Fruit fly (Drosophila melanogaster): ENCODE data around the gene Ibf2.

Gene Ibf2

DNA sequence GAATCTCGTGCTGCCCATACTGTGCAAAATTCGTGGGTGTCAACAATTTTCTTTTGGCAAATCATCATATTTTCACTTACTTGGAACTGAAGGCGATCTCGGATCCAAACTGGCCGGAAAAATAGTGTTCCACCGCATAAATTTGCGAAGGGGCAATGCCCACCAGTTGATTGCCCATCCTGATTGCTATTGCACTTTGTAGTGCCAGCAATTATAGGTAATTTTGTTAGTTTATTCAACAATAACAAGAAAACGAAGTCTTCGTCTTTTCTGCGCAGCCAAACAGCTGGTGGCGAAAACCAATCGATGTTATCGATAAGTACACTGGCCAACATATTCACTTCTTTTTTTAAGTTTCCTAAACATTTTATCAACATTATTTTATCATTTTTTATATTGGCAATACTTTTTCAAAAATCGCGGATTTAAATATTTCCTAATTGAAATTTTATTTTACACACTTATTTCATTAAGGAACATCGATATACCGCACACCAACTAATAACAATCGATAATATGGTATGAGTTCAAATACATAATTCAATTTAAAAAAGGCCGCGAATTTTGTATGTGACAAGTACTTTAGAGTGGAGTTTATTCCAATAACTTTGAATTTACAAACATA, 12.6 kb downstream of the Ibf2 start, which contains the start of gene Vps15 (continued):
- TF ChIP-seq CG12155 (GFP tag; optimal IDR thresholded peaks at IDR 0.05) (peak; percentile 72), CG9437 (GFP tag; optimal IDR thresholded peaks at IDR 0.05) (peak; percentile 37), zen2 (GFP tag; IDR thresholded peaks at IDR 0.05; ENCODE audit: partially characterized antibody) (peak; percentile 74; the same call in 2 of the 3 replicates), CG43689 (GFP tag; IDR thresholded peaks at IDR 0.05) (peak; percentile 32; the same call in 1 of the 2 replicates), unpg (GFP tag; optimal IDR thresholded peaks at IDR 0.05) (peak; percentile 90), Atf-2 (GFP tag; optimal IDR thresholded peaks at IDR 0.05) (peak; percentile 44), CG2199 (GFP tag; IDR thresholded peaks at IDR 0.05) (0 out of 3 replicates have a peak, but pooled peaks have one; percentile 12), tx (GFP tag; optimal IDR thresholded peaks at IDR 0.05) (peak; percentile 29), CG3847 (GFP tag; IDR thresholded peaks at IDR 0.05) (peak; percentile 62), bab2 (GFP tag; optimal IDR thresholded peaks at IDR 0.05) (peak; percentile 67), CG11398 (GFP tag; optimal IDR thresholded peaks at IDR 0.05) (peak; percentile 41), dpn (GFP tag; optimal IDR thresholded peaks at IDR 0.05) (peak; percentile 50 to 72), CG4730 (GFP tag; IDR thresholded peaks at IDR 0.05) (0 out of 2 replicates have a peak, but pooled peaks have one; percentile 13), Fer1 (GFP tag; optimal IDR thresholded peaks at IDR 0.05) (peak; percentile 85), eyg (GFP tag; optimal IDR thresholded peaks at IDR 0.05) (peak; percentile 28), luna (GFP tag; optimal IDR thresholded peaks at IDR 0.05) (peak; percentile 24), CG8924 (tag; optimal IDR thresholded peaks at IDR 0.05) (peak; percentile 82), slbo (GFP tag; IDR thresholded peaks at IDR 0.05) (peak; percentile 77), CG13296 (GFP tag; optimal IDR thresholded peaks at IDR 0.05) (peak; percentile 81), CG9215 (GFP tag; IDR thresholded peaks at IDR 0.05) (peak; percentile 27; the same call in 1 of the 2 replicates), CG1602 (GFP tag; optimal IDR thresholded peaks at IDR 0.05) (peak; percentile 73), bsh (GFP tag; optimal IDR thresholded peaks at IDR 0.05) (peak in 1 of 2 experiments; percentile 82), trem (tag; optimal IDR thresholded peaks at IDR 0.05) (peak; percentile 92), gsb (GFP tag; IDR thresholded peaks at IDR 0.05) (no peak), tin (GFP tag; optimal IDR thresholded peaks at IDR 0.05) (peak; percentile 74), CG10274 (GFP tag; optimal IDR thresholded peaks at IDR 0.05) (no peak), pzg (GFP tag; optimal IDR thresholded peaks at IDR 0.05) (peak; percentile 54), CG14014 (GFP tag; IDR thresholded peaks at IDR 0.05) (peak; percentile 84), CG11093 (GFP tag; IDR thresholded peaks at IDR 0.05) (no peak), CG7928 (GFP tag; optimal IDR thresholded peaks at IDR 0.05) (peak; percentile 32), vvl (GFP tag; IDR thresholded peaks at IDR 0.05) (peak; percentile 88), CG16813 (GFP tag; IDR thresholded peaks at IDR 0.05; ENCODE audit: partially characterized antibody) (peak; percentile 82), chn (GFP tag; optimal IDR thresholded peaks at IDR 0.05) (peak; percentile 42), CG10654 (GFP tag; optimal IDR thresholded peaks at IDR 0.05) (peak; percentile 57), D (optimal IDR thresholded peaks at IDR 0.05) (no peak), D (GFP tag; optimal IDR thresholded peaks at IDR 0.05) (peak; percentile 26), amos (GFP tag; IDR thresholded peaks at IDR 0.05; ENCODE audit: partially characterized antibody) (peak; percentile 74; the same call in 1 of the 2 replicates), CG17328 (GFP tag; IDR thresholded peaks at IDR 0.05) (peak; percentile 80), gt (GFP tag; IDR thresholded peaks at IDR 0.05) (no peak), Dref (GFP tag; IDR thresholded peaks at IDR 0.05) (peak; percentile 75), sob (GFP tag; IDR thresholded peaks at IDR 0.05) (peak; percentile 81), kni (GFP tag; optimal IDR thresholded peaks at IDR 0.05) (peak; percentile 8), hb (GFP tag; IDR thresholded peaks at IDR 0.05; ENCODE audit: partially characterized antibody) (peak; percentile 82), CG42726 (GFP tag; IDR thresholded peaks at IDR 0.05; ENCODE audit: partially characterized antibody) (no peak), CG1647 (GFP tag; optimal IDR thresholded peaks at IDR 0.05) (peak; percentile 53), cas (GFP tag; IDR thresholded peaks at IDR 0.05) (peak; percentile 50; the same call in 1 of the 2 replicates), CG31441 (GFP tag; IDR thresholded peaks at IDR 0.05) (peak; percentile 67), CG14710 (tag; optimal IDR thresholded peaks at IDR 0.05) (peak; percentile 90), lbe (GFP tag; optimal IDR thresholded peaks at IDR 0.05) (peak; percentile 61), CG14860 (GFP tag; IDR thresholded peaks at IDR 0.05; ENCODE audit: partially characterized antibody) (peak; percentile 87)

All from whole organism, embryonic.